Fruit fly (Drosophila melanogaster): ENCODE data around the gene CG10116.

DNA sequence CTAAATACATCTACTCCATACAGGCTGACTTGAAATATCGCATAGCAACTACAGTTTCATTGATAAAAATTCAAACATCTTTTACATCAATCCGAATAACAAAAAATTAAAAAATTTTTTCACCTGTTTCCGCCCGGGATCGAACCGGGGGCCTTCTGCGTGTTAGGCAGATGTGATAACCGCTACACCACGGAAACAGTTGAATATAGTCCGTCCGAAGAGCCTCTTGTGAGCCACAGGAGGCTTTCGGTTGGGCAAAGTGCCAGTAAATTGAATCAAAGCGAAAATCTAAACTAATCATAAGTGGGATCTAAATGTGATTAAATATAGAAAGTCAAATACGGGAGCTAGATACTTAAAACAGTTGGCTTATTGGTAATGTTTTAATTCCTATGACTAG lies 23.5 kb downstream of the CG10116 start:
- no peak for TF ChIP-seq psq (GFP tag; optimal IDR thresholded peaks at IDR 0.05)
- TF ChIP-seq brk (GFP tag; optimal IDR thresholded peaks at IDR 0.05): no peak
- TF ChIP-seq ey (GFP tag; optimal IDR thresholded peaks at IDR 0.05): no peak
- no peak for TF ChIP-seq br (GFP tag; optimal IDR thresholded peaks at IDR 0.05)
- no peak for TF ChIP-seq h (GFP tag; optimal IDR thresholded peaks at IDR 0.05)
- TF ChIP-seq sage (GFP tag; optimal IDR thresholded peaks at IDR 0.05): no peak
- no peak for TF ChIP-seq fru (GFP tag; optimal IDR thresholded peaks at IDR 0.05)

Data from whole organism, wandering third instar larva.